Worm (Caenorhabditis elegans): ENCODE results near the gene C05G5.5.

DNA sequence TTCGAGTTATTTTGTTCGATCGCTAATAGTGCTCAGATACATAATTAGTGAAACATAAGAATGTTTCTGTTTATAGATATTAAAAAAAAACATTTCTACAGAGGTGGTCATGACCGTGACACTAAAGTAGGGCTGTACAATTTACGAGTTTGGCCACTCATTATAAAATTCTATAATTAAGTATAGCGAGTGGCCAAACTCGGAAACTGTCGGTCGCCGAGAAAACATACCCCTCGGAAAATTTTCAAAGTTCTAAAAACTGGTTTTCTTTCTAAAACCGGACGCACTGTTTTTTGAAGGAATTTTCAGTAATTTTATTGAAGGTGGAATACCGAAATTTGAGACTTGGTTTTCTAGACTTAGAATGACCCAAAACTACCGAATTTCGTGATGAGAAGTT, 44.8 kb upstream of the C05G5.5 start:
- TF ChIP-seq ama-1 (optimal IDR thresholded peaks at IDR 0.05) (no peak), tbx-11 (GFP tag; IDR thresholded peaks at IDR 0.05) (no peak), pes-1 (GFP tag; IDR thresholded peaks at IDR 0.05) (no peak), flt-1 (GFP tag; IDR thresholded peaks at IDR 0.05) (no peak), ceh-36 (tag; optimal IDR thresholded peaks at IDR 0.05) (no peak), sea-1 (GFP tag; conservative IDR thresholded peaks at IDR 0.05) (no peak), hnd-1 (tag; optimal IDR thresholded peaks at IDR 0.05) (no peak), hmbx-1 (tag; optimal IDR thresholded peaks at IDR 0.05) (no peak)

All from whole organism, early embryonic.